Fruit fly (Drosophila melanogaster) whole organism, embryonic: ENCODE data around the gene trem.

Source experiments
- CG10366 ChIP-seq: fragments of 200-800 bp; sonication (Bioruptor generic); IDR thresholded peaks from 2 replicates; pipeline ENCODE4 v1.3.6; 2022; ENCODE audit warnings: missing biosample characterization, missing genetic modification characterization
- HmgZ ChIP-seq: fragments of 200-800 bp; sonication (Bioruptor generic); optimal IDR thresholded peaks from 2 replicates; lab custom pipeline; 2018; ENCODE audit warnings: missing biosample characterization, mild to moderate bottlenecking, missing genetic modification characterization
- Hsf ChIP-seq: fragments of 200-800 bp; sonication (Bioruptor generic); optimal IDR thresholded peaks from 3 replicates; lab custom pipeline; 2016; ENCODE audit warnings: missing biosample characterization, missing genetic modification characterization
- ap ChIP-seq: fragments of 200-800 bp; sonication (Bioruptor generic); IDR thresholded peaks from 2 replicates; pipeline ENCODE4 v1.3.6; 2022; ENCODE audit warnings: missing biosample characterization, missing genetic modification characterization
- fd3F ChIP-seq: fragments of 200-800 bp; sonication (Bioruptor generic); optimal IDR thresholded peaks from 2 replicates; lab custom pipeline; 2018; ENCODE audit warnings: missing biosample characterization, mild to moderate bottlenecking, missing genetic modification characterization, moderate library complexity
- kah ChIP-seq: fragments of 200-800 bp; sonication (Bioruptor generic); optimal IDR thresholded peaks from 2 replicates; lab custom pipeline; 2018; ENCODE audit warnings: missing biosample characterization, mild to moderate bottlenecking, missing genetic modification characterization

DNA sequence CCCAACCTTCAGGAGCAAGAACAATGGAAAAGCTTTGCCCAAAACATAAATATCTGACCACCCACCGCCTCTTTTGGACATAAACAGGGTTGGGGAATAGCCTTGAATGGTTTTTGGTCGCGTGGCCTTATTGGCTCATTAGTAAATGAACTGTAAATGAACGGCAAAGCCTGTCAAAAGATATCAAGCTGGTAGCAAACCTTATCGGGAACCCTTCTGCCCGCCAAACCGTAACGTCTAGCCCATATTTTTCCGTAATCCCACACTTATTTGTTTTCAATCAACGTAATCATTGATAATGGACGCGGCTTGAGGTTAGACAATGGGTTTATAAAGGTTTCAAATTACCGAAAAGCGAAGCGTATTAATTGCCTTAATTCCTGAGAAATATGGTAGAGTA lies 45.7 kb downstream of the trem start:
- TF ChIP-seq ap (GFP tag; lab: Robert Waterston, UW): no peak
- no peak for TF ChIP-seq fd3F (GFP tag; lab: Kevin White, UChicago)
- no peak for TF ChIP-seq kah
- TF ChIP-seq CG10366: no peak
- TF ChIP-seq Hsf (GFP tag; lab: Kevin White, UChicago): no peak
- no peak for TF ChIP-seq HmgZ (tag; lab: Kevin White, UChicago)
